Worm (Caenorhabditis elegans) whole organism, L2 larva: ENCODE data around the gene ins-11.

Source experiments
- lin-39 ChIP-seq: fragments of 150-350 bp; optimal IDR thresholded peaks from 2 replicates; lab custom pipeline; 2014; ENCODE audit warnings: missing biosample characterization, missing genetic modification reagents, missing genetic modification characterization
- nhr-11 ChIP-seq: fragments of 150-350 bp; optimal IDR thresholded peaks from 2 replicates; lab custom pipeline; 2014; ENCODE audit warnings: missing biosample characterization, missing genetic modification characterization
- unc-55 ChIP-seq: fragments of 150-350 bp; sonication (generic microtip); optimal IDR thresholded peaks from 3 replicates; lab custom pipeline; 2014; ENCODE audit warnings: missing biosample characterization, missing genetic modification reagents, missing genetic modification characterization

DNA sequence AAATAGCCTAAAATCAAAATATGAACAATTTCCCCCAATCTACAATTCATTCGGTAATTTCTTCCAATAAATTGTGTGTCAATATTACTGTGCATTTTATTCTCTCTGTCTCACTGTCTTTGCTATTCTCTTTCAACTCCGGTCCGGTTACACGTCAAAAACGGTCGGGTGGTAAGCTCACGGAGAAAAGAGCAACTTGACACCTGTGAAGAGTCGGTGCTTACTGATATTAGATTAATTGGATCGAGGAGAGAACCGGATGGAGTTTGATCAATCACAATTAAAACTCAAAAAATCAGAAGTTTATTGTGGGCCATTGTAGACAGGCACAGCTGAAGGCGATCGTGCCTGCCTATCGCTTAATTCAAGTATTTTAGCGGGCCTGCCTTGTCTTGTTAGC, 18.4 kb downstream of the ins-11 start:
- no peak for TF ChIP-seq lin-39
- no peak for TF ChIP-seq unc-55 (GFP tag; lab: Kevin White, UChicago)
- no peak for TF ChIP-seq nhr-11
